Worm (Caenorhabditis elegans) whole organism, L3 larva: Measurements from ENCODE around the gene ttbk-5.

Experiments
- R02D3.7 ChIP-seq: fragments of 150-350 bp; optimal IDR thresholded peaks from 2 replicates; lab custom pipeline; 2014; ENCODE audit warnings: missing biosample characterization, missing genetic modification characterization
- aly-2 ChIP-seq: fragments of 150-350 bp; optimal IDR thresholded peaks from 2 replicates; lab custom pipeline; 2014; ENCODE audit warnings: missing biosample characterization, missing genetic modification characterization
- ama-1 ChIP-seq: fragments of 150-350 bp; optimal IDR thresholded peaks from 2 replicates; lab custom pipeline; 2018
- ceh-16 ChIP-seq: sonication (generic microtip); optimal IDR thresholded peaks from 2 replicates; lab custom pipeline; 2017; ENCODE audit warnings: missing biosample characterization, missing genetic modification characterization
- ceh-9 ChIP-seq: sonication (generic microtip); optimal IDR thresholded peaks from 2 replicates; lab custom pipeline; 2018; ENCODE audit warnings: missing biosample characterization, missing genetic modification characterization
- daf-12 ChIP-seq: fragments of 150-350 bp; optimal IDR thresholded peaks from 2 replicates; lab custom pipeline; 2014; ENCODE audit warnings: missing biosample characterization, missing genetic modification reagents, missing genetic modification characterization
- egl-27 ChIP-seq: sonication (generic microtip); optimal IDR thresholded peaks from 4 replicates; lab custom pipeline; 2017; ENCODE audit warnings: missing biosample characterization, missing genetic modification reagents, missing genetic modification characterization
- egl-5 ChIP-seq: fragments of 150-350 bp; optimal IDR thresholded peaks from 2 replicates; lab custom pipeline; 2017; ENCODE audit warnings: missing biosample characterization, missing genetic modification reagents, missing genetic modification characterization, inconsistent platforms
- elt-1 ChIP-seq: fragments of 150-350 bp; optimal IDR thresholded peaks from 2 replicates; lab custom pipeline; 2014; ENCODE audit warnings: missing biosample characterization, missing genetic modification characterization
- elt-2 ChIP-seq: sonication (generic microtip); optimal IDR thresholded peaks from 2 replicates; lab custom pipeline; 2016; ENCODE audit warnings: missing genetic modification reagents, mild to moderate bottlenecking, missing genetic modification characterization, missing compliant biosample characterization
- eor-1 ChIP-seq, 2 experiments: fragments of 150-350 bp; optimal IDR thresholded peaks; 2 replicates each; lab custom pipeline; 2014 to 2018; ENCODE audit warnings: missing biosample characterization in 2 of 2, missing genetic modification characterization in 2 of 2
- fkh-10 ChIP-seq: sonication (generic microtip); optimal IDR thresholded peaks from 2 replicates; lab custom pipeline; 2017; ENCODE audit warnings: missing biosample characterization, missing genetic modification reagents, missing genetic modification characterization
- fkh-2 ChIP-seq: fragments of 150-350 bp; optimal IDR thresholded peaks from 2 replicates; lab custom pipeline; 2014; ENCODE audit warnings: missing biosample characterization, missing genetic modification reagents, missing genetic modification characterization
- fos-1 ChIP-seq: fragments of 150-350 bp; optimal IDR thresholded peaks from 2 replicates; lab custom pipeline; 2014; ENCODE audit warnings: missing biosample characterization, missing genetic modification characterization
- hmg-11 ChIP-seq: sonication (generic microtip); optimal IDR thresholded peaks from 2 replicates; lab custom pipeline; 2016; ENCODE audit warnings: missing genetic modification characterization, missing compliant biosample characterization
- mml-1 ChIP-seq: fragments of 150-350 bp; sonication (generic microtip); optimal IDR thresholded peaks from 3 replicates; lab custom pipeline; 2014; ENCODE audit warnings: missing biosample characterization, missing genetic modification characterization
- nhr-23 ChIP-seq: fragments of 150-350 bp; optimal IDR thresholded peaks from 2 replicates; lab custom pipeline; 2014; ENCODE audit warnings: missing biosample characterization, missing genetic modification reagents, missing genetic modification characterization
- nhr-237 ChIP-seq: fragments of 150-350 bp; optimal IDR thresholded peaks from 2 replicates; lab custom pipeline; 2014; ENCODE audit warnings: missing biosample characterization, missing genetic modification characterization
- nhr-25 ChIP-seq: sonication (generic microtip); optimal IDR thresholded peaks from 2 replicates; lab custom pipeline; 2017; ENCODE audit warnings: missing biosample characterization, missing genetic modification characterization
- nhr-28 ChIP-seq: fragments of 150-350 bp; optimal IDR thresholded peaks from 2 replicates; lab custom pipeline; 2014; ENCODE audit warnings: missing biosample characterization, missing genetic modification characterization
- nhr-77 ChIP-seq: fragments of 150-350 bp; optimal IDR thresholded peaks from 2 replicates; lab custom pipeline; 2014; ENCODE audit warnings: missing biosample characterization, missing genetic modification characterization
- pha-4 ChIP-seq: fragments of 150-350 bp; optimal IDR thresholded peaks from 2 replicates; lab custom pipeline; 2014; ENCODE audit warnings: missing biosample characterization, missing genetic modification reagents, missing genetic modification characterization
- pqm-1 ChIP-seq: fragments of 150-350 bp; optimal IDR thresholded peaks from 2 replicates; lab custom pipeline; 2017; ENCODE audit warnings: missing biosample characterization, missing genetic modification characterization, inconsistent platforms
- sea-2 ChIP-seq: fragments of 150-350 bp; sonication (generic microtip); optimal IDR thresholded peaks from 4 replicates; lab custom pipeline; 2014; ENCODE audit warnings: missing biosample characterization, missing genetic modification reagents, missing genetic modification characterization
- skn-1 ChIP-seq: fragments of 150-350 bp; optimal IDR thresholded peaks from 2 replicates; lab custom pipeline; 2014; ENCODE audit warnings: missing biosample characterization, missing genetic modification characterization
- snpc-4 ChIP-seq: fragments of 150-350 bp; optimal IDR thresholded peaks from 2 replicates; lab custom pipeline; 2014; ENCODE audit warnings: missing biosample characterization, missing genetic modification characterization
- tbx-2 ChIP-seq: sonication (generic microtip); optimal IDR thresholded peaks from 2 replicates; lab custom pipeline; 2016; ENCODE audit warnings: mild to moderate bottlenecking, missing genetic modification characterization, missing compliant biosample characterization
- unc-39 ChIP-seq: sonication (generic microtip); optimal IDR thresholded peaks from 4 replicates; lab custom pipeline; 2017; ENCODE audit warnings: missing biosample characterization, missing genetic modification characterization
- zag-1 ChIP-seq: fragments of 150-350 bp; optimal IDR thresholded peaks from 2 replicates; lab custom pipeline; 2014; ENCODE audit warnings: missing biosample characterization, missing genetic modification characterization
- ztf-4 ChIP-seq: fragments of 150-350 bp; optimal IDR thresholded peaks from 2 replicates; lab custom pipeline; 2014; ENCODE audit warnings: missing biosample characterization, missing genetic modification characterization

Gene ttbk-5

ce11 chrIV:10110417-10110816, 20.0 kb downstream of the ttbk-5 start, which contains the start of gene egl-38:
TSS of gene egl-38 (minus strand) at chrIV:10110517.
- TF ChIP-seq ama-1 (no peak), egl-5 (tag; lab: Kevin White, UChicago) (no peak), elt-1 (no peak), nhr-23 (tag; lab: Kevin White, UChicago) (no peak), skn-1 (tag; lab: Kevin White, UChicago) (no peak), hmg-11 (tag; lab: Kevin White, UChicago) (no peak), eor-1 (tag; optimal IDR thresholded peaks at IDR 0.05; lab: Kevin White, UChicago) (no peak), snpc-4 (no peak)
- TF ChIP-seq, all 47 proteins: peak for 0

DNA sequence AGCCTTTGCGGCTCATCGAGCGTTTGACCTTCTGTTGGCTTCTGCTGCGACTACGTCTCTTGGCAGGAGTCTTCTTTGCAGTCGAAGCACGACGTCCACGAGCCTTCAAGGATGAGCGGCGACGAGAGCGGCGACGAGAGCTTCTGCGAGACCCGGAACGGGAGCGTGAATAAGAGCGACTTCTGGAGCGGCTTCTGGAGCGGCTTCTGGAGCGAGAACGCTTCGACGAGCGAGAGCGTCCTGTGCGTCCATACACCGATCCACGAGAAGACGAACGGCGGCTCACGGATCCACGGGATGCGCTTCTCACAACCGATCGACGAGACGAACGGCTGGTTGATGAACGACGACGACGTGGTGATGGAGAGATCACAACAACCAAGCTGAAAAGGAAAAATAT, 20.4 kb downstream of the ttbk-5 start:
- TF ChIP-seq tbx-2 (tag; lab: Kevin White, UChicago) (no peak), fkh-10 (GFP tag; lab: Kevin White, UChicago) (no peak), fkh-2 (tag; lab: Kevin White, UChicago) (no peak), unc-39 (no peak), mml-1 (tag; lab: Kevin White, UChicago) (no peak), pha-4 (tag; lab: Kevin White, UChicago) (no peak), nhr-28 (tag; lab: Kevin White, UChicago) (no peak), ztf-4 (tag; lab: Kevin White, UChicago) (no peak), snpc-4 (no peak)

DNA sequence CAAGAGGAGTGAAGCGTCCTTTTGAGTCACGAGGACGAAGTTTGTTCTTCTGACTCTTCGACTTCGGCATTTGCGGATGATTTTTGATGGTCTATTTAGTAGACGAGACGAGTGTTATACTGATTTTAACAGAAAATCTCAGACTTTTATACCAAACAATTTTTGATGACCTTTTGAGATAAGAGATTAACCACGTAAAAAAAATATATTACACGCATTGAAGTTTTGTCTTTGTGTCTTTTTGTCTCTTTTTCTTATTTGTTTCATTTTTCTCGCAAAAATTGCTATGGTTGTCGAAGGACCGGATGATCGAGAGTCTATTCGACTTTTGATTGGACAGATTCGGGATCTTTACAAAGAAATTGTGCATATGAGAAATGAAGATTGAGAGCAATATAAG, 21.0 kb downstream of the ttbk-5 start, which contains the start of gene spch-1:
Gene spch-1, minus strand, starts transcription at position 101 of the 400 bp plus-strand sequence.
- no peak for TF ChIP-seq nhr-237 (tag; lab: Kevin White, UChicago)
- TF ChIP-seq daf-12: no peak
- TF ChIP-seq, all 47 proteins: peak for 0

ce11 chrIV:10112570-10112969, 22.1 kb downstream of the ttbk-5 start, which contains the start of gene nsph-3.2:
TSS of gene nsph-3.2 (plus strand) at chrIV:10112870.
- no peak for TF ChIP-seq tbx-2 (tag; lab: Kevin White, UChicago)
- TF ChIP-seq nhr-25: no peak
- no peak for TF ChIP-seq snpc-4

ce11 chrIV:10115142-10115541, 24.7 kb downstream of the ttbk-5 start, which contains the start of gene C04G2.10:
TSS of gene C04G2.10 (plus strand) at chrIV:10115442.
- TF ChIP-seq snpc-4 (no peak), R02D3.7 (tag; lab: Kevin White, UChicago) (no peak), fos-1 (tag; lab: Kevin White, UChicago) (no peak), hmg-11 (tag; lab: Kevin White, UChicago) (no peak), ceh-9 (no peak), elt-2 (tag; lab: Kevin White, UChicago) (no peak), daf-12 (no peak), ceh-16 (tag; lab: Kevin White, UChicago) (no peak), pqm-1 (tag; lab: Kevin White, UChicago) (no peak), fkh-10 (GFP tag; lab: Kevin White, UChicago) (no peak), egl-27 (tag; lab: Kevin White, UChicago) (no peak), elt-1 (no peak), sea-2 (GFP tag; lab: Kevin White, UChicago) (no peak)

ce11 chrIV:10116765-10117164, 26.3 kb downstream of the ttbk-5 start:
- TF ChIP-seq nhr-77 (tag; lab: Kevin White, UChicago): no peak
- no peak for TF ChIP-seq egl-27 (tag; lab: Kevin White, UChicago)
- no peak for TF ChIP-seq R02D3.7 (tag; lab: Kevin White, UChicago)

- TF ChIP-seq R02D3.7 (tag; lab: Kevin White, UChicago) (no peak), hmg-11 (tag; lab: Kevin White, UChicago) (no peak), snpc-4 (no peak), zag-1 (tag; lab: Kevin White, UChicago) (no peak), nhr-28 (tag; lab: Kevin White, UChicago) (no peak), fos-1 (tag; lab: Kevin White, UChicago) (no peak), tbx-2 (tag; lab: Kevin White, UChicago) (no peak), aly-2 (no peak)
Measured at ce11 chrIV:10122205-10122604, 31.7 kb downstream of the ttbk-5 start, which contains the start of gene irld-21. TSS of gene irld-21 (minus strand) at chrIV:10122305.
